Fruit fly (Drosophila melanogaster) whole organism, pupa: Measurements from ENCODE around the gene AgmNAT.
A peak's percentile ranks its signal among the peaks of the same experiment; 100 is the strongest.

Experiments used
- CG10348 ChIP-seq: fragments of 200-800 bp; sonication (Bioruptor generic); IDR thresholded peaks from 2 replicates; pipeline ENCODE4 v1.3.6; 2022; ENCODE audit warnings: missing biosample characterization, missing genetic modification characterization
- CG12605 ChIP-seq: fragments of 200-800 bp; sonication (Bioruptor generic); IDR thresholded peaks from 2 replicates; pipeline ENCODE4 v1.3.6; 2022; ENCODE audit warnings: missing biosample characterization, missing genetic modification characterization
- CG13204 ChIP-seq: fragments of 200-800 bp; sonication (Bioruptor generic); optimal IDR thresholded peaks from 2 replicates; lab custom pipeline; 2018; ENCODE audit warnings: missing biosample characterization, mild to moderate bottlenecking, missing genetic modification characterization, moderate library complexity
- CG14655 ChIP-seq: fragments of 200-800 bp; sonication (Bioruptor generic); optimal IDR thresholded peaks from 3 replicates; lab custom pipeline; 2017; ENCODE audit warnings: mild to moderate bottlenecking, missing biosample characterization, missing genetic modification reagents, missing genetic modification characterization
- CG32121 ChIP-seq: fragments of 200-800 bp; sonication (Bioruptor generic); IDR thresholded peaks from 2 replicates; pipeline ENCODE4 v1.3.6; 2022; ENCODE audit warnings: missing biosample characterization, missing genetic modification characterization
- CG4496 ChIP-seq: fragments of 200-800 bp; sonication (Bioruptor generic); IDR thresholded peaks from 3 replicates; pipeline ENCODE4 v1.3.6; 2022; ENCODE audit warnings: missing biosample characterization, missing genetic modification characterization
- CG8301 ChIP-seq: fragments of 200-800 bp; sonication (Bioruptor generic); optimal IDR thresholded peaks from 2 replicates; lab custom pipeline; 2018; ENCODE audit warnings: missing biosample characterization, mild to moderate bottlenecking, missing genetic modification characterization
- CG9948 ChIP-seq: fragments of 200-800 bp; sonication (Bioruptor generic); optimal IDR thresholded peaks from 2 replicates; lab custom pipeline; 2018; ENCODE audit warnings: missing biosample characterization, mild to moderate bottlenecking, missing genetic modification characterization, moderate library complexity
- D1 ChIP-seq: fragments of 200-800 bp; sonication (Bioruptor generic); optimal IDR thresholded peaks from 2 replicates; lab custom pipeline; 2018; ENCODE audit warnings: missing biosample characterization, mild to moderate bottlenecking, missing genetic modification characterization, moderate library complexity
- Pif1A ChIP-seq: fragments of 200-800 bp; sonication (Bioruptor generic); optimal IDR thresholded peaks from 3 replicates; lab custom pipeline; 2016; ENCODE audit warnings: missing biosample characterization, missing genetic modification characterization
- Pif1B ChIP-seq: fragments of 200-800 bp; sonication (Bioruptor generic); optimal IDR thresholded peaks from 3 replicates; lab custom pipeline; 2016; ENCODE audit warnings: missing biosample characterization, missing genetic modification characterization

dm6 chrX:5800634-5801033 lies 15.0 kb downstream of the AgmNAT start:
- TF ChIP-seq CG14655 (GFP tag; lab: Kevin White, UChicago) (no peak), D1 (no peak), CG13204 (GFP tag; lab: Kevin White, UChicago) (no peak), CG4496 (GFP tag; lab: Robert Waterston, UW) (peak; percentile 21; the same call in 1 of the 3 replicates), CG10348 (GFP tag; lab: Robert Waterston, UW) (no peak), Pif1B (GFP tag; lab: Kevin White, UChicago) (no peak), CG8301 (tag; lab: Kevin White, UChicago) (no peak), CG12605 (GFP tag; lab: Robert Waterston, UW) (no peak), CG32121 (GFP tag; lab: Robert Waterston, UW) (no peak), Pif1A (GFP tag; lab: Kevin White, UChicago) (no peak), CG9948 (no peak)
